Fruit fly (Drosophila melanogaster): ENCODE measurements around the gene CG2006.

- no peak for TF ChIP-seq psq (optimal IDR thresholded peaks at IDR 0.05)
- TF ChIP-seq h (optimal IDR thresholded peaks at IDR 0.05): no peak
- TF ChIP-seq insv (optimal IDR thresholded peaks at IDR 0.05): no peak
- no peak for TF ChIP-seq ttk (optimal IDR thresholded peaks at IDR 0.05)
- TF ChIP-seq Sin3A (optimal IDR thresholded peaks at IDR 0.05): no peak
Measured at dm6 chr3R:29517923-29518322, 28.7 kb downstream of the CG2006 start.
